Fruit fly (Drosophila melanogaster) whole organism: ENCODE data around the gene CG43999.

ENCODE experiments used
- CG8478 ChIP-seq: fragments of >200 bp; optimal IDR thresholded peaks from 2 replicates; lab custom pipeline; 2018; ENCODE audit warnings: inconsistent platforms
- Dll ChIP-seq: fragments of >200 bp; optimal IDR thresholded peaks from 2 replicates; lab custom pipeline; 2017
- EcR ChIP-seq, 2 experiments: fragments of >200 bp; optimal IDR thresholded peaks; 2 replicates each; lab custom pipeline; 2017; ENCODE audit warnings: missing biosample characterization in 2 of 2, missing genetic modification characterization in 2 of 2, missing genetic modification reagents in 2 of 2
- pan ChIP-seq: fragments of >200 bp; optimal IDR thresholded peaks from 2 replicates; lab custom pipeline; 2017
- psq ChIP-seq: fragments of >200 bp; optimal IDR thresholded peaks from 2 replicates; lab custom pipeline; 2017
- usp ChIP-seq: fragments of >200 bp; optimal IDR thresholded peaks from 2 replicates; lab custom pipeline; 2017; ENCODE audit warnings: missing biosample characterization, missing genetic modification characterization, mixed read lengths

CG43999 gene

DNA sequence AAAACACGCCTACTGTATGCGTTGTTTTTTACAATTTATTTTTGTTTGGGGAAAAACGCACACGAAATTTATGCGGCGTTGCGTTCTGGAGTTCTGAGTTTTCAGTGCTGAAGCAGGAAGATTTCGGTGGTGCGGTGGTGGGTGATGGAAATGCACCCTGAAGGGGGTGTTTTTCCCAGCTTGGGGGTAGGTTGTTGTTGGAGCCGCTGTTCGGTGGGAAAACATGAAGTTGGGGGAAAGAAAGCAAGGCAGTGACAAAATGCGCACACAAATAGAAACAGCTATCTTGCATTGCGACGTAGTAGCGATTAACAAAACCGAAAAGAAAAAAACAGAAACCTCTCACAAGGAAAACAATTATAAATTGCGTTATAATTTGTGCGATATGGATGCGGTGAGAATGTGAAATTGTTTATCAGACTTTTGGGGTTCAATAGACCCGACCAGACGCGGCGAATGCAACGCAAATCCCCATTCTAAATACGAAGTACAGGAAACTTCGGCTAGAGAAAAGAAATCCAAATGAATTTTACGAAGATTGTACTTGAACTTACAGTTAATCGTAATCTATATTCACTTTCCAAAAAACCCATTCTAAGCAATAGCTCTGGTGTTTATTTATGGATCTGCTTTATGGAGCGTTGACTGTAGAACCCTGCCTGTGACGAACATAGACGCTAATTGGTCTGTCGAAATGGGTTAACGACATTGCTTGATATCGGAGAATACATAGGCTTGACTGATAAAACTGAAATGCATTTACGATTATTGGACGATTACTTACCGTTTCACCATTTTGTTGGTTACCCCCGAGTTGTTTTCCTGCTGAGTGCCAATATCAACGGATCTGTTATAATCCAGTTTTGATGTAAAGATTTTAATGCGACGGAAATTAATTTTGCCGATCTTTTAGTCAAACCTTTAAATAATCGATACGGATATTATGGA, 40.3 kb downstream of the CG43999 start:
- TF ChIP-seq pan (no peak), EcR (GFP tag; optimal IDR thresholded peaks at IDR 0.05; lab: Kevin White, UChicago) (peak; percentile 1 to 53)

DNA sequence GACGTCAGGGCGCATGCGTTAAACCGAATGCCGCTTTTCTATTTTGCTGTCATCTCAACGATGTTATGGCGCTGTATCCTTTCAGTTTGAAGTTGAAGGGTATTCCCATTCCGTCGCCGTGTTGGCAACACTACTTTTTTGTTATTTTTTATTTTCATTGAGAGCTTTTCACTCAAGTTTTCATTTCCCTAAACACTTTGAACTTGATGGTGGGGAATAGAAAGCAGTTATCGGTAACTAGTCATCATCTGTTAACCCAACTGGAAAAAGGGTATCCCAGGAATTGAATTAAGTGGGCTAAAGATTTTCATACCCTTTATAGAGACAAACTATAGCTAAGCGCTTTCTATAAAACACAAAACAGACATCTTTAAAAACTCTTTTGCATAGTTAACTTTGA, 41.2 kb downstream of the CG43999 start:
- TF ChIP-seq psq (lab: Kevin White, UChicago) (no peak), Dll (lab: Kevin White, UChicago) (no peak), EcR (GFP tag; optimal IDR thresholded peaks at IDR 0.05; lab: Kevin White, UChicago) (no peak), usp (no peak), CG8478 (lab: Kevin White, UChicago) (no peak)

dm6 chr3R:23887096-23887421, 41.7 kb downstream of the CG43999 start:
- TF ChIP-seq usp (no peak), psq (lab: Kevin White, UChicago) (no peak), Dll (lab: Kevin White, UChicago) (no peak), pan (no peak), CG8478 (lab: Kevin White, UChicago) (no peak), EcR (GFP tag; optimal IDR thresholded peaks at IDR 0.05; lab: Kevin White, UChicago) (no peak)

DNA sequence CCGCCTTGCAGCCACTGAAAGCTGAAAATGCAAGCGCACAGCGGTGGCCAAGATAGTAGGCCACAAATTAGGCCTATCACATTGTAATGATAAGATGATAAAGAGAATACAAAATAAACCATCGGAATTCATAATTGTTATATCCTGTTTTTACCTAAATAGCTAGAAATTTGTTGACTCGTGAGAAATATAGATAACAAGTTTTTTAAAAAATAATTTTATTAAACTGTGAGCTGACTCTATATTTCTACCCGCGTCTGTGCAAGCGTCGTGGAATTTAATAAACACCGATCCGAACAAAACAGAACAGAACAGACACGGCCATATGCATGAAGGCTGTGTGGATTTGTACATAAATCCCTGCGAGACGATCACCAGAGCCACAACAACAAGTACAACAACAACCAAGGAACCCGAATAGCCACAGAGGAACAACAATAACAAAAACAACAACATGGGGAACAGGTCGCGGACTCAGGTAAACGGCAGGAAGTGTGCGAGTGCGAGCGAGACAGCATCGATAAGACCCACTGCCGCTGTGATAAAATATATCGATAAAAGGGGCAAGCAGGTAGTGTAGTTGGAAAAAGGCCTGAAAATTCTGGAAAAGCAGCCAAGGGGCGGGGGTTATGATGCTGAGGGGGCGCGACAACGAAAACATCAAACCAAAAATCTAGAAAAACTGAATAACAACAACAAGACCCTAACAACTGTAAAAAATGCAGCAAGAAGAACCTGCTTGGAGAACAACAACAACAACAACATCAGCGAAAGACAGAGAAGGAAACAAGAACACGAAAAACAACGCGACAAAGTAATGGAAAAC, 42.3 kb downstream of the CG43999 start:
- no peak for TF ChIP-seq psq (lab: Kevin White, UChicago)
- TF ChIP-seq usp, result no peak
- TF ChIP-seq Dll (lab: Kevin White, UChicago), result no peak
- TF ChIP-seq pan, result no peak
- no peak for TF ChIP-seq CG8478 (lab: Kevin White, UChicago)
- TF ChIP-seq EcR (GFP tag; optimal IDR thresholded peaks at IDR 0.05; lab: Kevin White, UChicago), result no peak

dm6 chr3R:23885660-23886059, 43.1 kb downstream of the CG43999 start:
- TF ChIP-seq usp (no peak), CG8478 (lab: Kevin White, UChicago) (no peak), EcR (GFP tag; optimal IDR thresholded peaks at IDR 0.05; lab: Kevin White, UChicago) (no peak), psq (lab: Kevin White, UChicago) (no peak)

DNA sequence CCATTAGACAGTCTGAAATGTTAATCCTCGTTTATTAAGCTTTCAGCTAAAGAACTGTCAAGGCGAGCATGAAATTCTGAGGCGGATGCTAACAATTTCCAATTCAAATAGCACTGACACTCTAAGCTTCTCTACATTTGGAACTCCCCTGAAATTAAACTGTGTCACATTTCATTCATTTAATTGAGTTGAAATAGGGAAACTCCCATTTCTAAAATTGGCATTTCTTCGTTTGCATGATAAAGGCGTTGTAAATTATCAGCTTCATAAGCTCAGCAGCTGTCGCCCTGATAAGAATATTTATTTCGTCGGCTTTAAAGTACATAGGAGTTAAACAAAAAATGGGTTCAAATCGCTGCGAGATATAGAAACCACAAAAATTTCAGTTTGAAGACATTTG, 43.6 kb downstream of the CG43999 start:
- TF ChIP-seq CG8478 (lab: Kevin White, UChicago) (no peak), Dll (lab: Kevin White, UChicago) (no peak), pan (no peak), psq (lab: Kevin White, UChicago) (no peak), EcR (GFP tag; optimal IDR thresholded peaks at IDR 0.05; lab: Kevin White, UChicago) (no peak), usp (no peak)

dm6 chr3R:23884088-23884727, 44.6 kb downstream of the CG43999 start:
- no peak for TF ChIP-seq usp
- no peak for TF ChIP-seq CG8478 (lab: Kevin White, UChicago)
- TF ChIP-seq EcR (GFP tag; optimal IDR thresholded peaks at IDR 0.05; lab: Kevin White, UChicago), result no peak
- no peak for TF ChIP-seq Dll (lab: Kevin White, UChicago)

DNA sequence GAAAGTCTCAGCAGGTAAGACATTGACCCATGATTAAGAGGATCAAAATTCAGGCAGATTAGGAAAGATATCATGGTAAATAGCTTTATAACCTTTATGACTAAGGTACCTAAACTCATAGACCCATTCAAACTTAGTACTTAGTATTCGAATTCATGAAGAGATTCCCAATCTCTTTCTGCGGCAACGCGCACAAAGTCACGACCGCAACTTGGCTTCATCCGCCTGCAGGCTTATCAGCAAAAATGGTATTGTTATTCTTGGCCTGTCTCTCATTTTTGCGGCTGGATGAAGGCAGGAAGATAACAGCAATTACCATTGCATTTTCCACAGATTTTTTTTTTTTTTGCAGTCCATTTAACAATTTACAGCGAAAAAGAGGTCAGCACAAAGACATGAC, 48.5 kb downstream of the CG43999 start:
- TF ChIP-seq EcR (GFP tag; optimal IDR thresholded peaks at IDR 0.05; lab: Kevin White, UChicago), result no peak
- TF ChIP-seq usp, result no peak

DNA sequence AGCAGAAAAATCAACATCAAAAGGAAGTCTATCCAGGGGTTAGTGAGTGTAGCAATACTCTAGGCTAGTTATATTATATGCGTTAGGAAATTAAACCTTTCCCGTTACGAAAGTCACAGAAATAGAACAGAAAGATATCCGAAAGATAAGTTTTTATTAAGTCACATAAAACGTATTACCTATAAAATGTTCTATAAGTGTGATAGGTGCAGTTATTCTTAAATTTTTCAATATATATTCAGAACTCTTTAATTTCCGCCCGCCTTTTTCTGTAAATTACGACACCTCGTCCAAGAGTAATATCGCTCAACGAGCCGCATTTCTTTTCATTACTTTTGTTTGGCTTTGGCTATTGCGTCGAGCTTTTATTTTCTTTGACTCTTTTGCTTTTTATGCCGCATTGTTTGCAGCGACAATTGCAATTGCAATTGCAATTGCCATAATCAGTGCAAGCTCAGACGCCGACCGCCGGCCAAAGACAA, 50.4 kb downstream of the CG43999 start:
- TF ChIP-seq Dll (lab: Kevin White, UChicago) (no peak), CG8478 (lab: Kevin White, UChicago) (no peak), psq (lab: Kevin White, UChicago) (no peak), EcR (GFP tag; optimal IDR thresholded peaks at IDR 0.05; lab: Kevin White, UChicago) (no peak), usp (no peak)
